Fruit fly (Drosophila melanogaster) whole organism, pupa: ENCODE measurements around the gene Sdic4.
A peak's percentile ranks its signal among the peaks of the same experiment; 100 is the strongest.

Experiments
- CG10348 ChIP-seq: fragments of 200-800 bp; sonication (Bioruptor generic); IDR thresholded peaks from 2 replicates; pipeline ENCODE4 v1.3.6; 2022; ENCODE audit warnings: missing biosample characterization, missing genetic modification characterization
- CG12605 ChIP-seq: fragments of 200-800 bp; sonication (Bioruptor generic); IDR thresholded peaks from 2 replicates; pipeline ENCODE4 v1.3.6; 2022; ENCODE audit warnings: missing biosample characterization, missing genetic modification characterization
- CG13204 ChIP-seq: fragments of 200-800 bp; sonication (Bioruptor generic); optimal IDR thresholded peaks from 2 replicates; lab custom pipeline; 2018; ENCODE audit warnings: missing biosample characterization, mild to moderate bottlenecking, missing genetic modification characterization, moderate library complexity
- CG14655 ChIP-seq: fragments of 200-800 bp; sonication (Bioruptor generic); optimal IDR thresholded peaks from 3 replicates; lab custom pipeline; 2017; ENCODE audit warnings: mild to moderate bottlenecking, missing biosample characterization, missing genetic modification reagents, missing genetic modification characterization
- CG15710 ChIP-seq: fragments of 200-800 bp; sonication (Bioruptor generic); optimal IDR thresholded peaks from 2 replicates; lab custom pipeline; 2018; ENCODE audit warnings: missing biosample characterization, mild to moderate bottlenecking, missing genetic modification characterization, moderate library complexity
- CG17806 ChIP-seq: fragments of 200-800 bp; sonication (Bioruptor generic); optimal IDR thresholded peaks from 2 replicates; lab custom pipeline; 2018; ENCODE audit warnings: missing biosample characterization, mild to moderate bottlenecking, missing genetic modification characterization, moderate library complexity
- CG32121 ChIP-seq: fragments of 200-800 bp; sonication (Bioruptor generic); IDR thresholded peaks from 2 replicates; pipeline ENCODE4 v1.3.6; 2022; ENCODE audit warnings: missing biosample characterization, missing genetic modification characterization
- CG34367 ChIP-seq: fragments of 200-800 bp; sonication (Bioruptor generic); optimal IDR thresholded peaks from 2 replicates; lab custom pipeline; 2018; ENCODE audit warnings: missing biosample characterization, mild to moderate bottlenecking, missing genetic modification characterization
- CG4496 ChIP-seq: fragments of 200-800 bp; sonication (Bioruptor generic); IDR thresholded peaks from 3 replicates; pipeline ENCODE4 v1.3.6; 2022; ENCODE audit warnings: missing biosample characterization, missing genetic modification characterization
- CG8159 ChIP-seq: fragments of 200-800 bp; sonication (Bioruptor generic); optimal IDR thresholded peaks from 3 replicates; lab custom pipeline; 2018; ENCODE audit warnings: missing biosample characterization, mild to moderate bottlenecking, missing genetic modification characterization, moderate library complexity
- CG8301 ChIP-seq: fragments of 200-800 bp; sonication (Bioruptor generic); optimal IDR thresholded peaks from 2 replicates; lab custom pipeline; 2018; ENCODE audit warnings: missing biosample characterization, mild to moderate bottlenecking, missing genetic modification characterization
- CG9948 ChIP-seq: fragments of 200-800 bp; sonication (Bioruptor generic); optimal IDR thresholded peaks from 2 replicates; lab custom pipeline; 2018; ENCODE audit warnings: missing biosample characterization, mild to moderate bottlenecking, missing genetic modification characterization, moderate library complexity
- D1 ChIP-seq: fragments of 200-800 bp; sonication (Bioruptor generic); optimal IDR thresholded peaks from 2 replicates; lab custom pipeline; 2018; ENCODE audit warnings: missing biosample characterization, mild to moderate bottlenecking, missing genetic modification characterization, moderate library complexity
- EcR ChIP-seq: fragments of 200-800 bp; sonication (Bioruptor generic); optimal IDR thresholded peaks from 3 replicates; lab custom pipeline; 2019; ENCODE audit warnings: missing biosample characterization, missing genetic modification characterization, mild to moderate bottlenecking, moderate library complexity, missing genetic modification reagents
- Ets98B ChIP-seq: fragments of 200-800 bp; sonication (Bioruptor generic); IDR thresholded peaks from 2 replicates; pipeline ENCODE4 v1.3.6; 2022; ENCODE audit warnings: missing biosample characterization, missing genetic modification characterization
- Pif1A ChIP-seq: fragments of 200-800 bp; sonication (Bioruptor generic); optimal IDR thresholded peaks from 3 replicates; lab custom pipeline; 2016; ENCODE audit warnings: missing biosample characterization, missing genetic modification characterization
- Pif1B ChIP-seq: fragments of 200-800 bp; sonication (Bioruptor generic); optimal IDR thresholded peaks from 3 replicates; lab custom pipeline; 2016; ENCODE audit warnings: missing biosample characterization, missing genetic modification characterization
- Snoo ChIP-seq: fragments of 200-800 bp; sonication (Bioruptor generic); optimal IDR thresholded peaks from 3 replicates; lab custom pipeline; 2017; ENCODE audit warnings: missing biosample characterization, mild to moderate bottlenecking, missing genetic modification characterization, inconsistent platforms
- fd96Ca ChIP-seq: fragments of 200-800 bp; sonication (Bioruptor generic); IDR thresholded peaks from 3 replicates; pipeline ENCODE4 v1.3.6; 2022; ENCODE audit warnings: missing biosample characterization, missing genetic modification characterization
- gl ChIP-seq: fragments of 200-800 bp; sonication (Bioruptor generic); optimal IDR thresholded peaks from 2 replicates; lab custom pipeline; 2018; ENCODE audit warnings: missing biosample characterization, mild to moderate bottlenecking, missing genetic modification characterization
- rn ChIP-seq: fragments of 200-800 bp; sonication (Bioruptor generic); IDR thresholded peaks from 2 replicates; pipeline ENCODE4 v1.3.6; 2022; ENCODE audit warnings: missing biosample characterization, missing genetic modification characterization

The Sdic4 gene

dm6 chrX:20240518-20241186 lies 15.8 kb upstream of the Sdic4 start:
- TF ChIP-seq gl (tag; lab: Kevin White, UChicago) (no peak), CG12605 (GFP tag; lab: Robert Waterston, UW) (no peak), CG9948 (tag; lab: Kevin White, UChicago) (no peak)

dm6 chrX:20239608-20239941 lies 14.8 kb upstream of the Sdic4 start, which contains the start of gene obst-A:
Gene obst-A (plus strand): TSS chrX:20239855.
- TF ChIP-seq Snoo, result no peak
- TF ChIP-seq EcR (GFP tag; lab: Kevin White, UChicago), result peak; percentile 60
- TF ChIP-seq CG32121 (GFP tag; lab: Robert Waterston, UW), result peak; percentile 11; the same call in 1 of the 2 replicates
- TF ChIP-seq Ets98B, result peak; percentile 35; the same call in 1 of the 2 replicates
- no peak for TF ChIP-seq fd96Ca (GFP tag; lab: Robert Waterston, UW)
- 0 out of 3 replicates have a peak, but pooled peaks have one; percentile 53 for TF ChIP-seq CG4496 (GFP tag; lab: Robert Waterston, UW)

dm6 chrX:20238736-20239607 lies 14.2 kb upstream of the Sdic4 start:
- no peak for TF ChIP-seq CG17806
- TF ChIP-seq fd96Ca (GFP tag; lab: Robert Waterston, UW), result no peak
- no peak for TF ChIP-seq CG4496 (GFP tag; lab: Robert Waterston, UW)
- TF ChIP-seq Ets98B, result no peak
- peak; percentile 17 for TF ChIP-seq CG14655 (GFP tag; lab: Kevin White, UChicago)
- no peak for TF ChIP-seq CG15710 (tag; lab: Kevin White, UChicago)
- TF ChIP-seq CG8159 (tag; lab: Kevin White, UChicago), result no peak
- peak; percentile 43 for TF ChIP-seq EcR (GFP tag; lab: Kevin White, UChicago)

DNA sequence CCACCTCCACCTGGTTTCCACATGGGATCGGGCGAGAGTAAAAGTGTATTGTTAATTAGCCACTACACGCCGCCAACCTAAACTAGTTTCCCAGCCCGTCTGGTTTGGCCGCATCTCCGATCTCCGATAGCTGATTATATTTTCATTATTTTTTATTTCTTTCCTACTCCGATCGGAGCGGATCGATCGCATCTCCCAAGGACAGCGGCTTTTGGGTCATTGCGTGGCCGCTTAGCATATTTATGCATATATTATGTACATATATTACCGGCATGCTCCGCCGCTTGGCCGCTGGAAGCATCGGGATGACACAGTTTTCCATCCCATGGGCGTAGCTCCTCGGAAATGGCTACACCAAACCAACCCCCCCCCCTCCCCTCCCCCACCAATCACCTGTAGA lies 13.1 kb upstream of the Sdic4 start:
- TF ChIP-seq EcR (GFP tag; lab: Kevin White, UChicago), result peak; percentile 50
- TF ChIP-seq Pif1B (GFP tag; lab: Kevin White, UChicago), result no peak
- TF ChIP-seq CG13204 (GFP tag; lab: Kevin White, UChicago), result no peak
- TF ChIP-seq Snoo, result no peak
- TF ChIP-seq Pif1A (GFP tag; lab: Kevin White, UChicago), result no peak

- peak; percentile 70; the same call in 2 of the 3 replicates for TF ChIP-seq fd96Ca (GFP tag; lab: Robert Waterston, UW)
- no peak for TF ChIP-seq CG34367 (tag; lab: Kevin White, UChicago)
- TF ChIP-seq CG8159 (tag; lab: Kevin White, UChicago), result peak; percentile 51
- TF ChIP-seq gl (tag; lab: Kevin White, UChicago), result no peak
- peak; percentile 32 for TF ChIP-seq Snoo
- TF ChIP-seq CG13204 (GFP tag; lab: Kevin White, UChicago), result no peak
- no peak for TF ChIP-seq CG10348 (GFP tag; lab: Robert Waterston, UW)
- no peak for TF ChIP-seq rn
- peak; percentile 30 for TF ChIP-seq CG9948 (tag; lab: Kevin White, UChicago)
- peak; percentile 68; the same call in 2 of the 3 replicates for TF ChIP-seq CG4496 (GFP tag; lab: Robert Waterston, UW)
- TF ChIP-seq CG8301 (tag; lab: Kevin White, UChicago), result peak; percentile 8
- TF ChIP-seq CG15710 (tag; lab: Kevin White, UChicago), result peak; percentile 51
- TF ChIP-seq CG32121 (GFP tag; lab: Robert Waterston, UW), result no peak
- no peak for TF ChIP-seq D1
- TF ChIP-seq CG12605 (GFP tag; lab: Robert Waterston, UW), result no peak
- TF ChIP-seq Ets98B, result peak; percentile 33; the same call in 1 of the 2 replicates
- no peak for TF ChIP-seq Pif1B (GFP tag; lab: Kevin White, UChicago)
- TF ChIP-seq CG17806, result peak; percentile 12
- TF ChIP-seq Pif1A (GFP tag; lab: Kevin White, UChicago), result peak; percentile 6
- no peak for TF ChIP-seq EcR (GFP tag; lab: Kevin White, UChicago)
- no peak for TF ChIP-seq CG14655 (GFP tag; lab: Kevin White, UChicago)
- TF ChIP-seq, all 21 proteins: peak for 10
Measured at dm6 chrX:20235794-20236513, 11.1 kb upstream of the Sdic4 start, which contains the start of gene sw. Gene sw (minus strand): TSS chrX:20236382.

DNA sequence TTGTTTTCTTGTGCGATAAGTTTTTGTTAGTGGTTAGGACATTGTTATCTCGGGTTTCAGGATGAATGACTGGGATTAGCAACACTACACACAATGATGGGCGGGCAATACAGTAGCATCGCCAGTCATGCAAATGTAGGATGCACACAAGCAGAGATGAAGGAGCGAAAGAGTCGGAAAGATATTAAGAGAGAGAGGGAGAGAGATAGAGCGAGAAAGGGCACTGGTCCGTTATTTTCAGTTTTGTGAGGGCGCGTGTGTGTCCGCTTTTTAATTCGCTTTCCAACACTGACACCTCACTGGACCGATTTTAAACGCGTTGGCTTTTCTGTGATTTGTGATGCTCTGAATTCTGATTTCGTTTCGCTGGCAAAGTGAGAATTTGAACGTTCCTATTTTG lies 6.8 kb upstream of the Sdic4 start:
- no peak for TF ChIP-seq Ets98B
- no peak for TF ChIP-seq Pif1A (GFP tag; lab: Kevin White, UChicago)
- no peak for TF ChIP-seq CG15710 (tag; lab: Kevin White, UChicago)
- TF ChIP-seq Snoo, result no peak
- no peak for TF ChIP-seq CG4496 (GFP tag; lab: Robert Waterston, UW)
- no peak for TF ChIP-seq CG17806
- TF ChIP-seq CG34367 (tag; lab: Kevin White, UChicago), result no peak
- no peak for TF ChIP-seq CG10348 (GFP tag; lab: Robert Waterston, UW)
